Fruit fly (Drosophila melanogaster) whole organism, adult: ENCODE measurements around the gene MBD-like.

Source experiments
- CG11617 ChIP-seq: fragments of 200-800 bp; sonication (Bioruptor generic); optimal IDR thresholded peaks from 2 replicates; lab custom pipeline; 2017; ENCODE audit warnings: mild to moderate bottlenecking, missing biosample characterization, missing genetic modification reagents, missing genetic modification characterization
- CG12768 ChIP-seq: fragments of 200-800 bp; sonication (Bioruptor generic); optimal IDR thresholded peaks from 2 replicates; lab custom pipeline; 2017; ENCODE audit warnings: missing biosample characterization, missing genetic modification characterization, mild to moderate bottlenecking, moderate library complexity, missing genetic modification reagents
- CG14711 ChIP-seq: fragments of 200-800 bp; sonication (Bioruptor generic); optimal IDR thresholded peaks from 2 replicates; lab custom pipeline; 2018; ENCODE audit warnings: missing biosample characterization, mild to moderate bottlenecking, missing genetic modification characterization, moderate library complexity
- CG1620 ChIP-seq: fragments of 200-800 bp; sonication (Bioruptor generic); optimal IDR thresholded peaks from 2 replicates; lab custom pipeline; 2016; ENCODE audit warnings: missing biosample characterization, missing genetic modification characterization
- CG33017 ChIP-seq: fragments of 200-800 bp; sonication (Bioruptor generic); optimal IDR thresholded peaks from 2 replicates; lab custom pipeline; 2018; ENCODE audit warnings: missing biosample characterization, mild to moderate bottlenecking, missing genetic modification characterization, moderate library complexity
- CG5204 ChIP-seq: fragments of 200-800 bp; sonication (Bioruptor generic); optimal IDR thresholded peaks from 2 replicates; lab custom pipeline; 2016; ENCODE audit warnings: missing biosample characterization, missing genetic modification characterization
- CG7045 ChIP-seq: fragments of 200-800 bp; sonication (Bioruptor generic); optimal IDR thresholded peaks from 2 replicates; lab custom pipeline; 2017; ENCODE audit warnings: missing biosample characterization, mild to moderate bottlenecking, missing genetic modification characterization
- CG7101 ChIP-seq: fragments of 200-800 bp; sonication (Bioruptor generic); optimal IDR thresholded peaks from 2 replicates; lab custom pipeline; 2018; ENCODE audit warnings: missing biosample characterization, mild to moderate bottlenecking, missing genetic modification characterization, moderate library complexity
- Clk ChIP-seq: fragments of 200-800 bp; sonication (Bioruptor generic); optimal IDR thresholded peaks from 2 replicates; lab custom pipeline; 2017; ENCODE audit warnings: missing biosample characterization, missing genetic modification characterization
- Crg-1 ChIP-seq: fragments of 200-800 bp; sonication (Bioruptor generic); optimal IDR thresholded peaks from 2 replicates; lab custom pipeline; 2016; ENCODE audit warnings: missing biosample characterization, missing genetic modification characterization
- Hr96 ChIP-seq: fragments of 200-800 bp; sonication (Bioruptor generic); optimal IDR thresholded peaks from 2 replicates; lab custom pipeline; 2016; ENCODE audit warnings: missing biosample characterization, missing genetic modification characterization
- Mnt ChIP-seq: fragments of 200-800 bp; sonication (Bioruptor generic); optimal IDR thresholded peaks from 2 replicates; lab custom pipeline; 2016; ENCODE audit warnings: missing biosample characterization, mild to moderate bottlenecking, missing genetic modification characterization
- bab1 ChIP-seq: fragments of 200-800 bp; sonication (Bioruptor generic); optimal IDR thresholded peaks from 3 replicates; lab custom pipeline; 2019; ENCODE audit warnings: missing biosample characterization, mild to moderate bottlenecking, missing genetic modification characterization, moderate library complexity
- cic ChIP-seq: fragments of 200-800 bp; sonication (Bioruptor generic); optimal IDR thresholded peaks from 2 replicates; lab custom pipeline; 2017; ENCODE audit warnings: missing biosample characterization, mild to moderate bottlenecking, missing genetic modification characterization, moderate library complexity
- cnc ChIP-seq, 2 experiments: fragments of >200 bp; optimal IDR thresholded peaks; 2 replicates each; lab custom pipeline; 2017
- kay ChIP-seq: fragments of 200-800 bp; sonication (Bioruptor generic); peaks from one replicate; lab custom pipeline; 2016; ENCODE audit warnings: missing biosample characterization, missing genetic modification characterization, borderline replicate concordance
- ovo ChIP-seq: fragments of 200-800 bp; sonication (Bioruptor generic); optimal IDR thresholded peaks from 2 replicates; lab custom pipeline; 2016; ENCODE audit warnings: missing biosample characterization, missing genetic modification characterization
- pad ChIP-seq: fragments of 200-800 bp; sonication (Bioruptor generic); optimal IDR thresholded peaks from 3 replicates; lab custom pipeline; 2017; ENCODE audit warnings: missing biosample characterization, missing genetic modification characterization, mild to moderate bottlenecking, moderate library complexity, missing genetic modification reagents
- tj ChIP-seq: fragments of 200-800 bp; sonication (Bioruptor generic); optimal IDR thresholded peaks from 3 replicates; lab custom pipeline; 2017; ENCODE audit warnings: missing biosample characterization, mild to moderate bottlenecking, missing genetic modification characterization, moderate library complexity
- toe ChIP-seq: fragments of 200-800 bp; sonication (Bioruptor generic); optimal IDR thresholded peaks from 2 replicates; lab custom pipeline; 2016; ENCODE audit warnings: missing biosample characterization, missing genetic modification characterization

MBD-like gene

dm6 chr3R:9577382-9578137, 18.0 kb downstream of the MBD-like start, which contains the start of the genes Kap-alpha3 and Son:
TSS of gene Kap-alpha3 (minus strand) at chr3R:9577733.
TSS of gene Son (plus strand) at chr3R:9578042.
- TF ChIP-seq Crg-1 (GFP tag; lab: Kevin White, UChicago) (peak; percentile 97), cic (GFP tag; lab: Kevin White, UChicago) (peak; percentile 86), tj (GFP tag; lab: Kevin White, UChicago) (peak; percentile 85), Hr96 (GFP tag; lab: Kevin White, UChicago) (peak; percentile 97), toe (GFP tag; lab: Kevin White, UChicago) (peak; percentile 98), pad (GFP tag; lab: Kevin White, UChicago) (peak; percentile 89), kay (no peak), Mnt (GFP tag; lab: Kevin White, UChicago) (peak; percentile 95), CG11617 (peak; percentile 98), CG5204 (GFP tag; lab: Kevin White, UChicago) (no peak), CG12768 (GFP tag; lab: Kevin White, UChicago) (peak; percentile 96), CG7101 (tag; lab: Kevin White, UChicago) (peak; percentile 95), CG14711 (tag; lab: Kevin White, UChicago) (peak; percentile 97), CG33017 (tag; lab: Kevin White, UChicago) (peak; percentile 89), CG7045 (GFP tag; lab: Kevin White, UChicago) (peak; percentile 96), ovo (GFP tag; lab: Kevin White, UChicago) (peak; percentile 96), bab1 (GFP tag; lab: Kevin White, UChicago) (peak; percentile 90), CG1620 (peak; percentile 98), Clk (GFP tag; lab: Kevin White, UChicago) (peak; percentile 88), cnc (optimal IDR thresholded peaks at IDR 0.05; lab: Kevin White, UChicago) (no peak)

dm6 chr3R:9581089-9581520, 21.5 kb downstream of the MBD-like start, which contains the start of gene CG8301:
TSS of gene CG8301 (plus strand) at chr3R:9581306.
- no peak for TF ChIP-seq pad (GFP tag; lab: Kevin White, UChicago)
- no peak for TF ChIP-seq CG5204 (GFP tag; lab: Kevin White, UChicago)
- peak; percentile 0 for TF ChIP-seq CG1620
- peak; percentile 29 for TF ChIP-seq CG33017 (tag; lab: Kevin White, UChicago)
- peak; percentile 6 for TF ChIP-seq cic (GFP tag; lab: Kevin White, UChicago)
- no peak for TF ChIP-seq toe (GFP tag; lab: Kevin White, UChicago)
- TF ChIP-seq Mnt (GFP tag; lab: Kevin White, UChicago), result no peak
- no peak for TF ChIP-seq Hr96 (GFP tag; lab: Kevin White, UChicago)
- peak; percentile 25 for TF ChIP-seq CG7101 (tag; lab: Kevin White, UChicago)
- TF ChIP-seq cnc (optimal IDR thresholded peaks at IDR 0.05; lab: Kevin White, UChicago), result no peak
- peak; percentile 97 for TF ChIP-seq ovo (GFP tag; lab: Kevin White, UChicago)
- no peak for TF ChIP-seq Crg-1 (GFP tag; lab: Kevin White, UChicago)
- TF ChIP-seq CG12768 (GFP tag; lab: Kevin White, UChicago), result peak; percentile 36
- TF ChIP-seq CG14711 (tag; lab: Kevin White, UChicago), result peak; percentile 6
- peak; percentile 22 for TF ChIP-seq CG7045 (GFP tag; lab: Kevin White, UChicago)
- TF ChIP-seq bab1 (GFP tag; lab: Kevin White, UChicago), result peak; percentile 61
- TF ChIP-seq tj (GFP tag; lab: Kevin White, UChicago), result peak; percentile 26
- no peak for TF ChIP-seq kay
- no peak for TF ChIP-seq Clk (GFP tag; lab: Kevin White, UChicago)
- TF ChIP-seq CG11617, result peak; percentile 26

DNA sequence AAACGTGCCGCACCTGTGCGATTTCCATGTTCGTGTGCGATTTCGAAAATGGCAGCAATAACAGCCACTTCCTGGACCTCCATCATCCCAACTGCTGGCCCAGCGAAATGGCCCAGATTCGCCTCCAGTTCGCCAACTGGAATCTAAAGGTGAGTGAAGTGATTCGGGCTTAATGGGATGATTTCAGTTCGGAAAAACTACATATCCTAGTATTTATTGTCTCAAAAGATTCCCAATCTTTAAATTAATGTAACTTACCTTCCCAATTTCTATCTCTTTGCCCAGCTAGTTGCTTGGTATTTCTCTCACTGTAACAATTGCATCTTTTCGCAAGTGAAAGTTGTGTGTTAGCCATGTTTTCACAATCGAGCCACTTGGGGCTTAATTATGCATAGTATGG, 22.4 kb downstream of the MBD-like start:
- no peak for TF ChIP-seq bab1 (GFP tag; lab: Kevin White, UChicago)
- no peak for TF ChIP-seq CG12768 (GFP tag; lab: Kevin White, UChicago)
- TF ChIP-seq CG7045 (GFP tag; lab: Kevin White, UChicago), result no peak
- TF ChIP-seq CG14711 (tag; lab: Kevin White, UChicago), result no peak
- TF ChIP-seq Clk (GFP tag; lab: Kevin White, UChicago), result no peak
- TF ChIP-seq cnc (optimal IDR thresholded peaks at IDR 0.05; lab: Kevin White, UChicago), result no peak
- no peak for TF ChIP-seq cic (GFP tag; lab: Kevin White, UChicago)
- no peak for TF ChIP-seq CG5204 (GFP tag; lab: Kevin White, UChicago)
- TF ChIP-seq CG33017 (tag; lab: Kevin White, UChicago), result no peak
- TF ChIP-seq toe (GFP tag; lab: Kevin White, UChicago), result no peak
- no peak for TF ChIP-seq CG7101 (tag; lab: Kevin White, UChicago)
- TF ChIP-seq Mnt (GFP tag; lab: Kevin White, UChicago), result no peak
- no peak for TF ChIP-seq Crg-1 (GFP tag; lab: Kevin White, UChicago)
- no peak for TF ChIP-seq tj (GFP tag; lab: Kevin White, UChicago)
- TF ChIP-seq pad (GFP tag; lab: Kevin White, UChicago), result no peak
- TF ChIP-seq CG11617, result no peak

DNA sequence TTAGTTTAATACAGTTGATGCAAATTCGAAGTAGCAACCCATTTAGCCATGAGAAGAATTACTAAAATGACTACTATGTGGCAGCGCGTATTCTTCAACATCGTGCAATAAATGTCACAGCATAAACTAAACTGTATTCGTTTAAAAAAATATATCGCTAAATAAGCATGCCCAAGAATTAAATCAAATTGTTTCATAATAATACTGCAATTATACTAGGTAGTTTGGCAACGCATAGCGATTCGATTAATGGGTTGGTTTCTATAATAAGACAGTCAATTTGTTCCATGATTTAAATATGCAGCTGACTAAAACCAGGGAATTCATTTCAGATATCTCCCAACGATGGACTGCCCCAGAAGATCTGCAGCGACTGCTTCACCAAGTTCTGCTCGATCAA, 23.6 kb downstream of the MBD-like start, which contains the start of gene CG33654:
CG33654 (minus strand) TSS at position 101 of the 400 bp plus-strand sequence.
- no peak for TF ChIP-seq CG5204 (GFP tag; lab: Kevin White, UChicago)
- TF ChIP-seq kay, result no peak
- no peak for TF ChIP-seq CG1620
- no peak for TF ChIP-seq Clk (GFP tag; lab: Kevin White, UChicago)
- no peak for TF ChIP-seq CG7101 (tag; lab: Kevin White, UChicago)
- TF ChIP-seq cic (GFP tag; lab: Kevin White, UChicago), result no peak
- TF ChIP-seq CG33017 (tag; lab: Kevin White, UChicago), result no peak
- no peak for TF ChIP-seq tj (GFP tag; lab: Kevin White, UChicago)
- TF ChIP-seq CG12768 (GFP tag; lab: Kevin White, UChicago), result no peak
- no peak for TF ChIP-seq CG14711 (tag; lab: Kevin White, UChicago)
- TF ChIP-seq CG11617, result no peak
- no peak for TF ChIP-seq cnc (optimal IDR thresholded peaks at IDR 0.05; lab: Kevin White, UChicago)
- TF ChIP-seq bab1 (GFP tag; lab: Kevin White, UChicago), result no peak
- TF ChIP-seq Crg-1 (GFP tag; lab: Kevin White, UChicago), result no peak
- no peak for TF ChIP-seq Mnt (GFP tag; lab: Kevin White, UChicago)
- no peak for TF ChIP-seq ovo (GFP tag; lab: Kevin White, UChicago)
